Worm (Caenorhabditis elegans): Measurements from ENCODE around the gene ipla-2.

DNA sequence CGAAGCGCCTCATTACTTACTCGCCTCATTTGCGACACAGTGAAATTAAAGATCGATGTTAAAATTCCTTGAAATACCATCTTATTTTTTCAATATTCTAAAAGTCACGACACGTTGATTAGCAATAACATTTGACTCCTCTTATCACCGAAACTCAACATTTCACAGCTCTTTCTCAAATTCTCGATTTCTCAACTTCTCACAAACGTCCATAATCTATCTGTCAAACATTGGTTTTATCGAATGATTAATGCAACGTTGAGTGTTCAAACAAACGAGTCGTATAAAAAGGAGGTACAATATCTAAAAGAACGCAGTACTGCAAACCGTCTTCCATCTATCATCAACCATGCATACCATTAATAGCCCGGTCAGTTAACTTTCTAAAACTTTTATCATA is 12.4 kb upstream of the ipla-2 start, which contains the start of gene lec-8:
- TF ChIP-seq ceh-14 (tag; optimal IDR thresholded peaks at IDR 0.05), result no peak
- no peak for TF ChIP-seq unc-3 (GFP tag; conservative IDR thresholded peaks at IDR 0.05)
- TF ChIP-seq unc-3 (tag; optimal IDR thresholded peaks at IDR 0.05), result no peak
- no peak for TF ChIP-seq K09A11.1 (tag; optimal IDR thresholded peaks at IDR 0.05; ENCODE audit: insufficient read depth)
- TF ChIP-seq F13H6.1 (tag; optimal IDR thresholded peaks at IDR 0.05), result no peak
- TF ChIP-seq fax-1 (tag; optimal IDR thresholded peaks at IDR 0.05), result no peak
- TF ChIP-seq ttx-3 (tag; optimal IDR thresholded peaks at IDR 0.05), result no peak
- no peak for TF ChIP-seq pha-2 (tag; optimal IDR thresholded peaks at IDR 0.05)
- TF ChIP-seq ceh-48 (tag; optimal IDR thresholded peaks at IDR 0.05), result no peak
- TF ChIP-seq lim-6 (tag; optimal IDR thresholded peaks at IDR 0.05), result no peak
- TF ChIP-seq madf-2 (tag; optimal IDR thresholded peaks at IDR 0.05), result no peak
- TF ChIP-seq sox-4 (tag; optimal IDR thresholded peaks at IDR 0.05), result no peak
- TF ChIP-seq ceh-9 (tag; optimal IDR thresholded peaks at IDR 0.05), result no peak
- no peak for TF ChIP-seq dmd-4 (tag; optimal IDR thresholded peaks at IDR 0.05; ENCODE audit: borderline replicate concordance)
- TF ChIP-seq syd-9 (tag; optimal IDR thresholded peaks at IDR 0.05), result no peak
